Worm (Caenorhabditis elegans) whole organism, mixed stage, embryonic: ENCODE results near the gene T20B12.3.

Experiments used
- pha-4 ChIP-seq: fragments of 150-350 bp; optimal IDR thresholded peaks from 2 replicates; lab custom pipeline; 2018; ENCODE audit warnings: missing biosample characterization, missing genetic modification reagents, missing genetic modification characterization
- unc-62 ChIP-seq: fragments of 150-350 bp; optimal IDR thresholded peaks from 2 replicates; lab custom pipeline; 2014; ENCODE audit warnings: missing biosample characterization, missing genetic modification reagents, missing genetic modification characterization
- zip-8 ChIP-seq: fragments of 150-350 bp; optimal IDR thresholded peaks from 2 replicates; lab custom pipeline; 2014; ENCODE audit warnings: missing biosample characterization, missing genetic modification characterization

ce11 chrIII:7367012-7367760 is 14.7 kb upstream of the T20B12.3 start, which contains the start of the genes T20B12.5 and T20B12.4:
- TF ChIP-seq unc-62 (GFP tag; lab: Kevin White, UChicago) (no peak), zip-8 (no peak), pha-4 (tag; lab: Kevin White, UChicago) (no peak)
